Fruit fly (Drosophila melanogaster): ENCODE results near the gene CG18094.
A peak's percentile ranks its signal among the peaks of the same experiment; 100 is the strongest.

CG18094 gene

DNA sequence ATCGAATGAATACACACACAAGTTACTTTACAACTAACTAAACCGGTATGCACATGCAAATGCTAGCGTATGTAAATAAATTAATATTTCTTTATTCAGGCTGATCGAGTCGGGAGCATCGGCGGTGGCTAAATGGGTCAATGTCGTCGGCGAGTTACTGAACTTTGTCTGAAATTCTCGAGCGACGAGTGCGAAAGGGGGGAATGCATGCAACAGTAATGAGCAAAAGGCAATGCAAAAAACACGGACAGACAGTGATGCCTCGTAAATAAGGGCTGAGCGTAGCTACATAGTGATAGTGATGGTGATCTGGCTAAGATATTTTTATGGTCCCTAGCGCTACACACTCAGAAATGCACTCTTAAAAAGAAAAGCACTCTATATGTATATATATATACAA is 49.3 kb upstream of the CG18094 start (continued):
- TF ChIP-seq fd3F (GFP tag; optimal IDR thresholded peaks at IDR 0.05) (no peak), CG17186 (GFP tag; optimal IDR thresholded peaks at IDR 0.05) (no peak), peb (GFP tag; IDR thresholded peaks at IDR 0.05) (no peak), CG11560 (tag; IDR thresholded peaks at IDR 0.05) (no peak), Lim3 (GFP tag; IDR thresholded peaks at IDR 0.05) (no peak), bbx (GFP tag; IDR thresholded peaks at IDR 0.05; ENCODE audit: partially characterized antibody) (0 out of 2 replicates have a peak, but pooled peaks have one; percentile 29), z (GFP tag; IDR thresholded peaks at IDR 0.05) (no peak), hkb (optimal IDR thresholded peaks at IDR 0.05) (no peak), hkb (GFP tag; IDR thresholded peaks at IDR 0.05) (no peak), Sry-β (GFP tag; optimal IDR thresholded peaks at IDR 0.05) (peak; percentile 60), Trl (optimal IDR thresholded peaks at IDR 0.05) (no peak), Trl (GFP tag; optimal IDR thresholded peaks at IDR 0.05) (no peak), CG13424 (tag; optimal IDR thresholded peaks at IDR 0.05) (no peak), CG11695 (GFP tag; IDR thresholded peaks at IDR 0.05) (no peak), CG12769 (tag; optimal IDR thresholded peaks at IDR 0.05) (peak; percentile 64), Gug (GFP tag; IDR thresholded peaks at IDR 0.05) (no peak), ase (GFP tag; IDR thresholded peaks at IDR 0.05) (no peak), Med (GFP tag) (peak; percentile 36), CG17361 (GFP tag; IDR thresholded peaks at IDR 0.05) (no peak), vvl (GFP tag; IDR thresholded peaks at IDR 0.05) (peak; percentile 34; the same call in 1 of the 2 replicates), CG2116 (GFP tag; optimal IDR thresholded peaks at IDR 0.05) (no peak), Sox102F (GFP tag; optimal IDR thresholded peaks at IDR 0.05) (no peak)

DNA sequence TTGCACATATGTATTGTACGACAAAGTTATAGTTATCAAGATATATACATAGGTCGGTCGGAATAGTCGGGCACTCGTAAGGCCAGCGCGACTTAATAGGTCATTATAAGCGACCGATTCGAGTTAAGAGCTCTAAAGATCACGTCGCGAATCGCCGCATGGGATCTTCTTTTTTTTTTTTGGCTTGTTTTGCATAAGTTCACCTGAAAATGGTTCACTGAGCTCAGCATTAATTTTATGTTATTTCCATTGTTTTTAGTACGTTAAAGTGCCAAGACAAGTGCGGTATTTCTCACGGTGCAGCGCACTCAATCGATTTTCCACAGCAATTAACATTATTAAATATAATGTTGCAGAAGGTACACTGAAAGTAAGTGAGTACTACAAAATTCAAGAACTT is 48.7 kb upstream of the CG18094 start:
- TF ChIP-seq sens (GFP tag) (peak; percentile 20), h (optimal IDR thresholded peaks at IDR 0.05) (no peak)

DNA sequence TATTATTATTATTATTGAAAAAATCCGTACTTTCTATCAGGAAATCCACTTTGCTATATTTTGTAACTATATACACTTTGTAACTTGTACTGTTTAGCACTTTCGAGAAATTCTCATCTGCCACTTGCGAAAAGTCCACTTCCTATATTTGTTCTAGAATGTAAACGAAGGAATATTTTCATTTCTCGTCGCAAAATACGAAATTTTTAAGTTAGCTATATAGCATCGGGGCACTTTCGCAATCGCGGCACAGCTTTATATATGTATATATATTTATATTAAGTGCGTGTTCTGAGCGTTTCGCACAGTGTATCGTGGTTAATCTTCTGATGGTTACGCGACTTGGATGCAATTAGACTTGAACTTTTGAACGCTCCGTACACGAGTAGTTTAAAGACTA is 48.3 kb upstream of the CG18094 start, which contains the start of gene RanGAP:
RanGAP (plus strand) TSS at position 169 of the 400 bp plus-strand sequence.
- TF ChIP-seq Drgx (GFP tag; IDR thresholded peaks at IDR 0.05) (peak; percentile 44; the same call in 1 of the 2 replicates), abd-A (tag; optimal IDR thresholded peaks at IDR 0.05) (no peak), z (GFP tag; IDR thresholded peaks at IDR 0.05) (no peak), CG3838 (GFP tag; optimal IDR thresholded peaks at IDR 0.05) (no peak), CG12299 (tag; optimal IDR thresholded peaks at IDR 0.05) (no peak), ro (GFP tag; IDR thresholded peaks at IDR 0.05) (no peak)

DNA sequence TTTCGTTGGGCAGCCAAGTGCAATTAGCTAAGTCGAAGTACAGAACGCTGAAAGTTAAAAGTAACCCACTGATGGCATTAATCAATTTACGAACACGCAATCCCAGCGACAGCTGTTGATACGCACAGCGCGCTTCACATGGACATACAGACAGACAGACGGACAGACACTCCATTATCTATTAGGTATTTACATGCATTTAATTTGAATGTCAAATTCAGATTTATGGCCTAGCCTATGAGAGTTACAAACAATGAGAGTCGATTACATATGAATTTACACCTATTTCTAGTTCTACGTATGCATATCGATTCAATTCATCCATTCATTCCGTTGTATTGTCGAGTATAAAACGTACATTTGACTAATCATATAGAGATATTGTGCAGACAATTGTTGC is 47.4 kb upstream of the CG18094 start, which contains the start of gene CG10237:
CG10237 (minus strand) TSS at position 101 of the 400 bp plus-strand sequence.
- TF ChIP-seq pita (GFP tag; optimal IDR thresholded peaks at IDR 0.05) (no peak), CG15011 (GFP tag; optimal IDR thresholded peaks at IDR 0.05) (no peak), Atf3 (GFP tag; optimal IDR thresholded peaks at IDR 0.05) (no peak), Med (GFP tag) (peak; percentile 47), ci (GFP tag; IDR thresholded peaks at IDR 0.05) (0 out of 3 replicates have a peak, but pooled peaks have one; percentile 39), B-H2 (GFP tag; optimal IDR thresholded peaks at IDR 0.05) (no peak), Jarid2 (GFP tag; optimal IDR thresholded peaks at IDR 0.05) (no peak), grn (GFP tag; optimal IDR thresholded peaks at IDR 0.05) (no peak), Neu2 (GFP tag; optimal IDR thresholded peaks at IDR 0.05; ENCODE audit: borderline replicate concordance) (no peak), CoRest (tag; optimal IDR thresholded peaks at IDR 0.05) (no peak), chinmo (GFP tag; IDR thresholded peaks at IDR 0.05; ENCODE audit: partially characterized antibody) (no peak)
